Fruit fly (Drosophila melanogaster): ENCODE data around the gene E5.
A peak's percentile ranks its signal among the peaks of the same experiment; 100 is the strongest.

Gene E5

dm6 chr3R:13892870-13893269, 18.2 kb upstream of the E5 start (continued):
- no peak for TF ChIP-seq CG3847 (GFP tag; IDR thresholded peaks at IDR 0.05)
- TF ChIP-seq Six4 (GFP tag; optimal IDR thresholded peaks at IDR 0.05): peak; percentile 13
- TF ChIP-seq gsb (GFP tag; IDR thresholded peaks at IDR 0.05): no peak
- no peak for TF ChIP-seq CG8290 (GFP tag; optimal IDR thresholded peaks at IDR 0.05)
- TF ChIP-seq CG8290 (tag; optimal IDR thresholded peaks at IDR 0.05): no peak
- peak; percentile 22; the same call in 1 of the 2 replicates for TF ChIP-seq Rx (GFP tag; IDR thresholded peaks at IDR 0.05)
- TF ChIP-seq tll (GFP tag; optimal IDR thresholded peaks at IDR 0.05): no peak
- peak; percentile 7 for TF ChIP-seq tin (GFP tag; optimal IDR thresholded peaks at IDR 0.05)
- peak; percentile 29 for TF ChIP-seq CG14710 (tag; optimal IDR thresholded peaks at IDR 0.05)
- TF ChIP-seq bab2 (GFP tag; optimal IDR thresholded peaks at IDR 0.05): peak; percentile 23
- peak; percentile 40 for TF ChIP-seq CG12391 (tag; optimal IDR thresholded peaks at IDR 0.05)
- TF ChIP-seq hth (optimal IDR thresholded peaks at IDR 0.05): no peak
- 0 out of 2 replicates have a peak, but pooled peaks have one; percentile 13 for TF ChIP-seq E2f2 (GFP tag; IDR thresholded peaks at IDR 0.05)
- TF ChIP-seq B-H1 (GFP tag; IDR thresholded peaks at IDR 0.05): peak; percentile 13; the same call in 1 of the 3 replicates
- no peak for TF ChIP-seq vnd (GFP tag; IDR thresholded peaks at IDR 0.05; ENCODE audit: partially characterized antibody)
- peak; percentile 24 for TF ChIP-seq CG15601 (tag; optimal IDR thresholded peaks at IDR 0.05)
- no peak for TF ChIP-seq sc (optimal IDR thresholded peaks at IDR 0.05)
- peak; percentile 13 for TF ChIP-seq sc (GFP tag; optimal IDR thresholded peaks at IDR 0.05)
- TF ChIP-seq ftz-f1 (GFP tag; optimal IDR thresholded peaks at IDR 0.05): no peak
- TF ChIP-seq CG34422 (GFP tag; IDR thresholded peaks at IDR 0.05): peak; percentile 47; the same call in 1 of the 3 replicates
- peak; percentile 73 for TF ChIP-seq Med (GFP tag)
- no peak for TF ChIP-seq sob (GFP tag; IDR thresholded peaks at IDR 0.05)
- TF ChIP-seq tap (tag; optimal IDR thresholded peaks at IDR 0.05): peak; percentile 31
- no peak for TF ChIP-seq CG17802 (tag; optimal IDR thresholded peaks at IDR 0.05)
- TF ChIP-seq slp2 (GFP tag; optimal IDR thresholded peaks at IDR 0.05): no peak
- TF ChIP-seq CG10366 (GFP tag; IDR thresholded peaks at IDR 0.05): peak; percentile 60
- TF ChIP-seq CG16863 (GFP tag; optimal IDR thresholded peaks at IDR 0.05): peak; percentile 26
- TF ChIP-seq CG9876 (GFP tag; optimal IDR thresholded peaks at IDR 0.05): no peak

- no peak for TF ChIP-seq CG6654 (GFP tag; optimal IDR thresholded peaks at IDR 0.05)
- no peak for TF ChIP-seq vvl (GFP tag; IDR thresholded peaks at IDR 0.05)
- TF ChIP-seq CG15696 (tag; optimal IDR thresholded peaks at IDR 0.05): no peak
- peak; percentile 18 for TF ChIP-seq nmo (GFP tag; optimal IDR thresholded peaks at IDR 0.05)
- no peak for TF ChIP-seq ham (GFP tag; IDR thresholded peaks at IDR 0.05)
- TF ChIP-seq gem (tag; optimal IDR thresholded peaks at IDR 0.05): peak; percentile 49
- TF ChIP-seq Rfx (GFP tag; IDR thresholded peaks at IDR 0.05): no peak
- no peak for TF ChIP-seq CG18764 (GFP tag; optimal IDR thresholded peaks at IDR 0.05)
- TF ChIP-seq Tbp (GFP tag; optimal IDR thresholded peaks at IDR 0.05): no peak
- no peak for TF ChIP-seq Drgx (GFP tag; IDR thresholded peaks at IDR 0.05)
- TF ChIP-seq Dbx (GFP tag; IDR thresholded peaks at IDR 0.05): no peak
- TF ChIP-seq Atf-2 (GFP tag; optimal IDR thresholded peaks at IDR 0.05): no peak
- TF ChIP-seq dmrt11E (tag; optimal IDR thresholded peaks at IDR 0.05): peak; percentile 52
- TF ChIP-seq ssp (GFP tag; IDR thresholded peaks at IDR 0.05): no peak
- no peak for TF ChIP-seq CG2678 (tag; optimal IDR thresholded peaks at IDR 0.05)
- TF ChIP-seq CG16815 (GFP tag; optimal IDR thresholded peaks at IDR 0.05): no peak
- TF ChIP-seq CG14710 (tag; optimal IDR thresholded peaks at IDR 0.05): peak; percentile 5
- no peak for TF ChIP-seq Bdp1 (GFP tag; optimal IDR thresholded peaks at IDR 0.05)
- TF ChIP-seq CG11560 (tag; IDR thresholded peaks at IDR 0.05): no peak
- no peak for TF ChIP-seq CG4360 (GFP tag; IDR thresholded peaks at IDR 0.05)
- TF ChIP-seq Gsc (GFP tag; IDR thresholded peaks at IDR 0.05): no peak
- no peak for TF ChIP-seq Hsf (GFP tag; optimal IDR thresholded peaks at IDR 0.05)
- no peak for TF ChIP-seq CG15269 (tag; optimal IDR thresholded peaks at IDR 0.05)
- no peak for TF ChIP-seq ttk (GFP tag; IDR thresholded peaks at IDR 0.05)
- no peak for TF ChIP-seq dysf (GFP tag; IDR thresholded peaks at IDR 0.05)
- no peak for TF ChIP-seq CG4328 (GFP tag; optimal IDR thresholded peaks at IDR 0.05)
- no peak for TF ChIP-seq CG7271 (tag; optimal IDR thresholded peaks at IDR 0.05)
These were observed 13.6 kb upstream of the E5 start for dm6 chr3R:13888332-13888731.

All from whole organism, embryonic.